Worm (Caenorhabditis elegans): ENCODE results near the gene D1054.8.

ce11 chrV:10834682-10835219 is 50.6 kb downstream of the D1054.8 start:
- TF ChIP-seq daf-12 (tag; optimal IDR thresholded peaks at IDR 0.05) (no peak), unc-62 (GFP tag; optimal IDR thresholded peaks at IDR 0.05) (no peak), fos-1 (tag; optimal IDR thresholded peaks at IDR 0.05) (no peak), tbx-2 (tag; optimal IDR thresholded peaks at IDR 0.05) (no peak), nhr-25 (tag; optimal IDR thresholded peaks at IDR 0.05) (no peak), nhr-67 (tag; optimal IDR thresholded peaks at IDR 0.05) (no peak)

All from whole organism, L3 larva.